Fruit fly (Drosophila melanogaster): Measurements from ENCODE around the gene EndoA.

Gene EndoA

DNA sequence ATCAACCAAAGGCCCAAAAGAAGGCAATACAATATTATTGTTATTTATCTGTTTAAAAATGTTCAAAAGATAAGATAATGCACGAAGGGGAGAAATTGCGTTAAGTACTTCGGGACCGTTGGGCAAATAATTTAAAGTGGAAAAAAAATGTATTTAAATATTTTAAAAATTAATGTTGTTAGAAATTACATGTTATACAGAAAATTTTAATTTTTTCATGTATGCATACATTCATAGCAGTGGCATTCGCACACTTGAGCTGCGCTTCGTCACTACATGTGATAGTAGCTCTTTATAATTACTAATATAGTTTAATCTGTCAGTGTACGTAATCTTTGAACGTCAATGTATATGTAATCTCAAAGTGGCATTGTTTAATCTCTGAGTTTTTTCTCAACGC lies 11.2 kb upstream of the EndoA start (continued):
- TF ChIP-seq CG14965 (GFP tag; optimal IDR thresholded peaks at IDR 0.05; ENCODE audit: borderline replicate concordance) (no peak), CG4617 (GFP tag; optimal IDR thresholded peaks at IDR 0.05; ENCODE audit: borderline replicate concordance) (no peak), Nf-YA (GFP tag; IDR thresholded peaks at IDR 0.05) (no peak), Asciz (GFP tag; optimal IDR thresholded peaks at IDR 0.05) (no peak), oc (tag; optimal IDR thresholded peaks at IDR 0.05) (no peak), Xrp1 (GFP tag; IDR thresholded peaks at IDR 0.05) (no peak; the same call in none of the 2 replicates), sug (tag; optimal IDR thresholded peaks at IDR 0.05) (no peak), NFAT (GFP tag; IDR thresholded peaks at IDR 0.05) (peak; percentile 77), vfl (GFP tag; optimal IDR thresholded peaks at IDR 0.05) (no peak), Ptx1 (GFP tag; IDR thresholded peaks at IDR 0.05) (peak; percentile 92), CG12391 (tag; optimal IDR thresholded peaks at IDR 0.05) (no peak), Hsf (GFP tag; optimal IDR thresholded peaks at IDR 0.05) (no peak), CG8944 (GFP tag; optimal IDR thresholded peaks at IDR 0.05) (no peak), tll (GFP tag; optimal IDR thresholded peaks at IDR 0.05) (no peak), tin (GFP tag; optimal IDR thresholded peaks at IDR 0.05) (no peak), sisA (GFP tag; IDR thresholded peaks at IDR 0.05) (peak; percentile 57), CG10366 (GFP tag; IDR thresholded peaks at IDR 0.05) (no peak), CG12104 (GFP tag; optimal IDR thresholded peaks at IDR 0.05) (peak; percentile 22), slp2 (GFP tag; optimal IDR thresholded peaks at IDR 0.05) (no peak), CG6254 (GFP tag; optimal IDR thresholded peaks at IDR 0.05) (no peak), Gsc (GFP tag; IDR thresholded peaks at IDR 0.05) (no peak), dati (GFP tag; IDR thresholded peaks at IDR 0.05) (no peak), cwo (GFP tag; optimal IDR thresholded peaks at IDR 0.05) (no peak), ttk (GFP tag; IDR thresholded peaks at IDR 0.05) (peak; percentile 76), Sin3A (optimal IDR thresholded peaks at IDR 0.05) (no peak), CG1529 (GFP tag; optimal IDR thresholded peaks at IDR 0.05) (no peak), CG13287 (GFP tag; IDR thresholded peaks at IDR 0.05; ENCODE audit: partially characterized antibody) (no peak), bowl (GFP tag; IDR thresholded peaks at IDR 0.05) (no peak), ro (GFP tag; IDR thresholded peaks at IDR 0.05) (peak; percentile 30; the same call in 1 of the 2 replicates), CG12155 (GFP tag; optimal IDR thresholded peaks at IDR 0.05) (no peak), CG9727 (GFP tag; optimal IDR thresholded peaks at IDR 0.05) (no peak), tio (GFP tag; optimal IDR thresholded peaks at IDR 0.05) (no peak), BEAF-32 (GFP tag; optimal IDR thresholded peaks at IDR 0.05) (no peak), Oli (tag; optimal IDR thresholded peaks at IDR 0.05) (no peak), CG12769 (tag; optimal IDR thresholded peaks at IDR 0.05) (no peak), corto (GFP tag; optimal IDR thresholded peaks at IDR 0.05) (no peak), CG3163 (GFP tag; optimal IDR thresholded peaks at IDR 0.05) (no peak), Scr (GFP tag; IDR thresholded peaks at IDR 0.05; ENCODE audit: partially characterized antibody) (no peak), Gug (GFP tag; IDR thresholded peaks at IDR 0.05) (peak; percentile 76), Hmx (GFP tag; optimal IDR thresholded peaks at IDR 0.05) (no peak), unpg (GFP tag; optimal IDR thresholded peaks at IDR 0.05) (no peak), Hmr (GFP tag; optimal IDR thresholded peaks at IDR 0.05) (peak; percentile 16), CG34376 (GFP tag; optimal IDR thresholded peaks at IDR 0.05) (no peak), ara (GFP tag; IDR thresholded peaks at IDR 0.05) (no peak), CG1832 (GFP tag; optimal IDR thresholded peaks at IDR 0.05) (no peak), CG13624 (GFP tag; optimal IDR thresholded peaks at IDR 0.05) (no peak), Lhr (GFP tag; optimal IDR thresholded peaks at IDR 0.05) (no peak), CG12659 (GFP tag; optimal IDR thresholded peaks at IDR 0.05) (no peak), HmgD (GFP tag; optimal IDR thresholded peaks at IDR 0.05) (no peak), Lim3 (GFP tag; IDR thresholded peaks at IDR 0.05) (no peak), CG8388 (GFP tag; optimal IDR thresholded peaks at IDR 0.05) (no peak), chn (GFP tag; optimal IDR thresholded peaks at IDR 0.05) (no peak)

All from whole organism, embryonic.